Worm (Caenorhabditis elegans): Measurements from ENCODE around the gene tag-209.
A peak's percentile ranks its signal among the peaks of the same experiment; 100 is the strongest.

DNA sequence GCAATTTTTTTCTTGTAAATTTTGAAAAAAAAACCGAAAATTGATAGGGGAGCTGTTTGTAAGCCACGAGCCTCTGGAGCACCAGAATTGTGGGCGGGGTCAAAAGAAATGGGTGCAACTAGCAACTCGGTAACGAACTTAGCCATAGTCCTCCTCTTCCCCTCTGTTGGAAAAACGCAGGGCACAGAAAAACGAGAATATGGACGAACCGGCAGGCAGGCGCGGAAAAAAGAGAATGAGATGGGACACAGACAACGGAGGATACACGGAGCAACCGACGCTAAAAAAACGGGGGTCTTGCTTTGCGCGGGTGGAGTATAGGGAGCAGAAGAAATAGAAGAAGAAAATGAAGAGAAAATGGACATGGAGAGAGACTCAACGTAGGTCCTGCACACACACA lies 25.5 kb upstream of the tag-209 start:
- no peak for TF ChIP-seq W03F9.2 (tag; optimal IDR thresholded peaks at IDR 0.05)
- TF ChIP-seq him-1 (tag; optimal IDR thresholded peaks at IDR 0.05) = peak; percentile 65
- no peak for TF ChIP-seq dao-5 (tag; optimal IDR thresholded peaks at IDR 0.05)
